Fruit fly (Drosophila melanogaster) whole organism, embryonic: ENCODE measurements around the gene pix.

Experiments used
- ATbp ChIP-seq: fragments of 200-800 bp; sonication (Bioruptor generic); optimal IDR thresholded peaks from 2 replicates; lab custom pipeline; 2017; ENCODE audit warnings: missing biosample characterization, mild to moderate bottlenecking, missing genetic modification characterization, missing genetic modification reagents
- CG11695 ChIP-seq: fragments of 200-800 bp; sonication (Bioruptor generic); IDR thresholded peaks from 3 replicates; pipeline ENCODE4 v1.3.6; 2022; ENCODE audit warnings: missing biosample characterization, missing genetic modification characterization
- CG12219 ChIP-seq: fragments of 200-800 bp; sonication (Bioruptor generic); optimal IDR thresholded peaks from 3 replicates; lab custom pipeline; 2018; ENCODE audit warnings: missing biosample characterization, mild to moderate bottlenecking, missing genetic modification characterization
- CG12236 ChIP-seq: fragments of 200-800 bp; sonication (Bioruptor generic); optimal IDR thresholded peaks from 2 replicates; lab custom pipeline; 2016; ENCODE audit warnings: missing biosample characterization, missing genetic modification characterization
- CG12299 ChIP-seq: fragments of 200-800 bp; sonication (Bioruptor generic); optimal IDR thresholded peaks from 2 replicates; lab custom pipeline; 2018; ENCODE audit warnings: missing biosample characterization, mild to moderate bottlenecking, missing genetic modification characterization
- CG12659 ChIP-seq: fragments of 200-800 bp; sonication (Bioruptor generic); optimal IDR thresholded peaks from 3 replicates; lab custom pipeline; 2017; ENCODE audit warnings: mild to moderate bottlenecking, missing biosample characterization, missing genetic modification reagents, missing genetic modification characterization
- CG13894 ChIP-seq: fragments of 200-800 bp; sonication (Bioruptor generic); optimal IDR thresholded peaks from 3 replicates; lab custom pipeline; 2018; ENCODE audit warnings: missing biosample characterization, mild to moderate bottlenecking, missing genetic modification characterization, moderate library complexity
- CG14014 ChIP-seq: fragments of 200-800 bp; sonication (Bioruptor generic); IDR thresholded peaks from 2 replicates; pipeline ENCODE4 v1.3.6; 2022; ENCODE audit warnings: missing biosample characterization, missing genetic modification characterization
- CG15073 ChIP-seq: fragments of 200-800 bp; sonication (Bioruptor generic); optimal IDR thresholded peaks from 2 replicates; lab custom pipeline; 2016; ENCODE audit warnings: missing biosample characterization, missing genetic modification characterization
- CG16815 ChIP-seq: fragments of 200-800 bp; sonication (Bioruptor generic); optimal IDR thresholded peaks from 3 replicates; lab custom pipeline; 2017; ENCODE audit warnings: missing biosample characterization, mild to moderate bottlenecking, missing genetic modification characterization
- CG17385 ChIP-seq: fragments of 200-800 bp; sonication (Bioruptor generic); optimal IDR thresholded peaks from 3 replicates; lab custom pipeline; 2018; ENCODE audit warnings: missing biosample characterization, mild to moderate bottlenecking, missing genetic modification characterization
- CG17802 ChIP-seq: fragments of 200-800 bp; sonication (Bioruptor generic); optimal IDR thresholded peaks from 2 replicates; lab custom pipeline; 2018; ENCODE audit warnings: missing biosample characterization, mild to moderate bottlenecking, missing genetic modification characterization, moderate library complexity
- CG17829 ChIP-seq: fragments of 200-800 bp; optimal IDR thresholded peaks from 2 replicates; lab custom pipeline; 2019; ENCODE audit warnings: missing biosample characterization, mild to moderate bottlenecking, missing genetic modification characterization, moderate library complexity
- CG18764 ChIP-seq: fragments of 200-800 bp; sonication (Bioruptor generic); optimal IDR thresholded peaks from 3 replicates; lab custom pipeline; 2016; ENCODE audit warnings: missing biosample characterization, missing genetic modification characterization
- CG2875 ChIP-seq: fragments of 200-800 bp; sonication (Bioruptor generic); optimal IDR thresholded peaks from 2 replicates; lab custom pipeline; 2017; ENCODE audit warnings: missing biosample characterization, mild to moderate bottlenecking, missing genetic modification characterization, missing genetic modification reagents
- CG30431 ChIP-seq: fragments of 200-800 bp; sonication (Bioruptor generic); optimal IDR thresholded peaks from 2 replicates; lab custom pipeline; 2017; ENCODE audit warnings: missing biosample characterization, missing genetic modification characterization
- CG3065 ChIP-seq: fragments of 200-800 bp; sonication (Bioruptor generic); optimal IDR thresholded peaks from 2 replicates; lab custom pipeline; 2016; ENCODE audit warnings: missing biosample characterization, missing genetic modification characterization
- CG3995 ChIP-seq: fragments of 200-800 bp; sonication (Bioruptor generic); optimal IDR thresholded peaks from 3 replicates; lab custom pipeline; 2016; ENCODE audit warnings: missing biosample characterization, missing genetic modification characterization
- CG4328 ChIP-seq: fragments of 200-800 bp; sonication (Bioruptor generic); optimal IDR thresholded peaks from 3 replicates; lab custom pipeline; 2017; ENCODE audit warnings: missing biosample characterization, missing genetic modification reagents, missing genetic modification characterization
- CG5953 ChIP-seq: fragments of 200-800 bp; sonication (Bioruptor generic); IDR thresholded peaks from 2 replicates; pipeline ENCODE4 v1.3.6; 2022; ENCODE audit warnings: missing biosample characterization, missing genetic modification characterization
- CG6654 ChIP-seq: fragments of 200-800 bp; sonication (Bioruptor generic); optimal IDR thresholded peaks from 2 replicates; lab custom pipeline; 2017; ENCODE audit warnings: missing biosample characterization, mild to moderate bottlenecking, missing genetic modification characterization
- CG7271 ChIP-seq: fragments of 200-800 bp; sonication (Bioruptor generic); optimal IDR thresholded peaks from 2 replicates; lab custom pipeline; 2018; ENCODE audit warnings: missing biosample characterization, mild to moderate bottlenecking, missing genetic modification characterization, moderate library complexity
- CG7357 ChIP-seq: fragments of 200-800 bp; sonication (Bioruptor generic); IDR thresholded peaks from 3 replicates; pipeline ENCODE4 v1.3.6; 2022; ENCODE audit warnings: missing biosample characterization, missing genetic modification characterization
- CG8924 ChIP-seq: fragments of 200-800 bp; optimal IDR thresholded peaks from 3 replicates; lab custom pipeline; 2019; ENCODE audit warnings: missing biosample characterization, mild to moderate bottlenecking, missing genetic modification characterization, moderate library complexity
- CG9727 ChIP-seq: fragments of 200-800 bp; sonication (Bioruptor generic); optimal IDR thresholded peaks from 3 replicates; lab custom pipeline; 2017; ENCODE audit warnings: missing biosample characterization, mild to moderate bottlenecking, missing genetic modification characterization
- CG9932 ChIP-seq: fragments of 200-800 bp; sonication (Bioruptor generic); IDR thresholded peaks from 2 replicates; pipeline ENCODE4 v1.3.6; 2022; ENCODE audit warnings: missing biosample characterization, missing genetic modification characterization
- Doc2 ChIP-seq: fragments of 200-800 bp; sonication (Bioruptor generic); IDR thresholded peaks from 2 replicates; pipeline ENCODE4 v1.3.6; 2022; ENCODE audit warnings: missing biosample characterization, missing genetic modification characterization
- Dref ChIP-seq: fragments of 200-800 bp; sonication (Bioruptor generic); IDR thresholded peaks from 2 replicates; pipeline ENCODE4 v1.3.6; 2022; ENCODE audit warnings: missing biosample characterization, missing genetic modification characterization
- ERR ChIP-seq: fragments of 200-800 bp; sonication (Bioruptor generic); optimal IDR thresholded peaks from 2 replicates; lab custom pipeline; 2016; ENCODE audit warnings: missing biosample characterization, missing genetic modification characterization
- Lpt ChIP-seq: fragments of >200 bp; optimal IDR thresholded peaks from 2 replicates; lab custom pipeline; 2018; ENCODE audit warnings: missing biosample characterization, missing genetic modification characterization
- Optix ChIP-seq: fragments of 200-800 bp; sonication (Bioruptor generic); IDR thresholded peaks from 3 replicates; pipeline ENCODE4 v1.3.6; 2022; ENCODE audit warnings: missing biosample characterization, missing genetic modification characterization
- Sry-δ ChIP-seq: fragments of 200-800 bp; sonication (Bioruptor generic); optimal IDR thresholded peaks from 2 replicates; lab custom pipeline; 2016; ENCODE audit warnings: missing biosample characterization, missing genetic modification characterization
- al ChIP-seq: fragments of 200-800 bp; sonication (Bioruptor generic); IDR thresholded peaks from 2 replicates; pipeline ENCODE4 v1.3.6; 2022; ENCODE audit warnings: missing biosample characterization, missing genetic modification characterization
- cas ChIP-seq: fragments of 200-800 bp; sonication (Bioruptor generic); IDR thresholded peaks from 2 replicates; pipeline ENCODE4 v1.3.6; 2022; ENCODE audit warnings: missing biosample characterization, missing genetic modification characterization
- cato ChIP-seq: fragments of 200-800 bp; sonication (Bioruptor generic); optimal IDR thresholded peaks from 2 replicates; lab custom pipeline; 2016; ENCODE audit warnings: missing biosample characterization, missing genetic modification characterization, borderline replicate concordance
- chm ChIP-seq: fragments of 200-800 bp; sonication (Bioruptor generic); IDR thresholded peaks from 2 replicates; pipeline ENCODE4 v1.3.6; 2022; ENCODE audit warnings: missing biosample characterization, missing genetic modification characterization
- croc ChIP-seq: fragments of 200-800 bp; sonication (Bioruptor generic); conservative IDR thresholded peaks from 3 replicates; pipeline ENCODE4 v1.3.6; 2022; ENCODE audit warnings: missing biosample characterization, missing genetic modification characterization
- da ChIP-seq: fragments of 200-800 bp; sonication (Bioruptor generic); optimal IDR thresholded peaks from 2 replicates; lab custom pipeline; 2016; ENCODE audit warnings: missing biosample characterization, missing genetic modification characterization
- ewg ChIP-seq: fragments of 200-800 bp; sonication (Bioruptor generic); optimal IDR thresholded peaks from 3 replicates; lab custom pipeline; 2017; ENCODE audit warnings: mild to moderate bottlenecking, missing biosample characterization, missing genetic modification reagents, missing genetic modification characterization
- fd96Cb ChIP-seq: fragments of 200-800 bp; sonication (Bioruptor generic); optimal IDR thresholded peaks from 2 replicates; lab custom pipeline; 2018; ENCODE audit warnings: missing biosample characterization, mild to moderate bottlenecking, missing genetic modification characterization, moderate library complexity
- gcm ChIP-seq: fragments of 200-800 bp; sonication (Bioruptor generic); optimal IDR thresholded peaks from 2 replicates; lab custom pipeline; 2019; ENCODE audit warnings: missing biosample characterization, mild to moderate bottlenecking, missing genetic modification characterization, moderate library complexity
- ind ChIP-seq: fragments of 200-800 bp; sonication (Bioruptor generic); optimal IDR thresholded peaks from 3 replicates; lab custom pipeline; 2016; ENCODE audit warnings: missing biosample characterization, missing genetic modification characterization
- nom ChIP-seq: fragments of 200-800 bp; sonication (Bioruptor generic); optimal IDR thresholded peaks from 2 replicates; lab custom pipeline; 2017; ENCODE audit warnings: missing biosample characterization, missing genetic modification characterization, mild to moderate bottlenecking, moderate library complexity, missing genetic modification reagents
- sens-2 ChIP-seq: fragments of 200-800 bp; sonication (Bioruptor generic); IDR thresholded peaks from 2 replicates; pipeline ENCODE4 v1.3.6; 2022; ENCODE audit warnings: missing biosample characterization, missing genetic modification characterization
- sisA ChIP-seq: fragments of 200-800 bp; sonication (Bioruptor generic); IDR thresholded peaks from 2 replicates; pipeline ENCODE4 v1.3.6; 2022; ENCODE audit warnings: missing biosample characterization, missing genetic modification characterization
- sna ChIP-seq: fragments of 200-800 bp; sonication (Bioruptor generic); IDR thresholded peaks from 2 replicates; pipeline ENCODE4 v1.3.6; 2022; ENCODE audit warnings: missing biosample characterization, missing genetic modification characterization; ENCODE audit not compliant: partially characterized antibody
- sob ChIP-seq: fragments of 200-800 bp; sonication (Bioruptor generic); IDR thresholded peaks from 2 replicates; pipeline ENCODE4 v1.3.6; 2022; ENCODE audit warnings: missing biosample characterization, missing genetic modification characterization
- ssp ChIP-seq: fragments of 200-800 bp; sonication (Bioruptor generic); IDR thresholded peaks from 2 replicates; pipeline ENCODE4 v1.3.6; 2022; ENCODE audit warnings: missing biosample characterization, missing genetic modification characterization
- tap ChIP-seq: fragments of 200-800 bp; optimal IDR thresholded peaks from 3 replicates; lab custom pipeline; 2019; ENCODE audit warnings: missing biosample characterization, mild to moderate bottlenecking, missing genetic modification characterization, moderate library complexity
- tio ChIP-seq: fragments of 200-800 bp; sonication (Bioruptor generic); optimal IDR thresholded peaks from 2 replicates; lab custom pipeline; 2017; ENCODE audit warnings: missing biosample characterization, missing genetic modification characterization, inconsistent platforms
- wor ChIP-seq: fragments of 200-800 bp; sonication (Bioruptor generic); IDR thresholded peaks from 2 replicates; pipeline ENCODE4 v1.3.6; 2022; ENCODE audit warnings: missing biosample characterization, missing genetic modification characterization

pix gene

DNA sequence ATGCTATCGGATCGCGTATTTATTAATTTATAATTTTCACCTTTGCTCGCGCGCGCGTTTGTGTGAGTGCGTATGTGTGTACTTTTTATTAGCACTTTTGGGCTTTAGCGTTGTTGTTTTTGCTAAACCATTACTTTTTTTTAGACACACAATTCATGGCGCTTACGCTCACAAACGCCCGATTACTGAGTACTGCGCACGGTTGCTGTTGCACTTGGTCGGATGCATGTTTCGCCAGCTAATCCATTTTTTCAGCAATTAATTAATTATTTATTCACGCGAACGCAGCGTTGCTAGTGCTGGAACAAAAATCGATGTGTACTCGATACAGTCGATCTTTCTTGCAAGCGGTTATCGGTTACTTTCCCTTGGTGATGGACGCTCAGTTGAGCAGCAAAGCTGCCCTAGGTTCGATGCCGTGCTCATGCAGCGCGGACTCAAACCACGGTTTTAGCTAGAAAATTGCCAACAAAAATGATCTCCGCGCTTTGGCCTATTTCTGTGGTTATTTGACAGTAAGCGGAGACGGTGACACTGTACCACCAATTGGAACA is 23.2 kb upstream of the pix start, which contains the start of the genes smg and CG5087 (continued):
- TF ChIP-seq chm (0 out of 2 replicates have a peak, but pooled peaks have one; percentile 24), Doc2 (GFP tag; lab: Robert Waterston, UW) (no peak), cas (GFP tag; lab: Robert Waterston, UW) (0 out of 2 replicates have a peak, but pooled peaks have one; percentile 25), ERR (GFP tag; lab: Kevin White, UChicago) (peak; percentile 51), ewg (GFP tag; lab: Kevin White, UChicago) (peak; percentile 65), CG5953 (GFP tag; lab: Robert Waterston, UW) (no peak), da (GFP tag; lab: Kevin White, UChicago) (peak; percentile 16), CG9932 (peak; percentile 80), CG12299 (tag; lab: Kevin White, UChicago) (peak; percentile 35), nom (peak; percentile 0), Dref (peak; percentile 98), tap (no peak), sna (peak; percentile 56), ATbp (GFP tag; lab: Kevin White, UChicago) (no peak), CG13894 (tag; lab: Kevin White, UChicago) (no peak), CG3065 (GFP tag; lab: Kevin White, UChicago) (no peak), CG30431 (GFP tag; lab: Kevin White, UChicago) (no peak), sens-2 (GFP tag; lab: Robert Waterston, UW) (no peak), croc (GFP tag; lab: Robert Waterston, UW) (no peak), CG15073 (GFP tag; lab: Kevin White, UChicago) (no peak), gcm (GFP tag; lab: Kevin White, UChicago) (no peak), sob (GFP tag; lab: Robert Waterston, UW) (peak; percentile 70), wor (GFP tag; lab: Robert Waterston, UW) (no peak), CG18764 (GFP tag; lab: Kevin White, UChicago) (no peak), sisA (GFP tag; lab: Robert Waterston, UW) (0 out of 2 replicates have a peak, but pooled peaks have one; percentile 23), CG8924 (tag; lab: Kevin White, UChicago) (peak; percentile 86), CG17385 (GFP tag; lab: Kevin White, UChicago) (no peak), CG4328 (GFP tag; lab: Kevin White, UChicago) (no peak), CG14014 (no peak), CG11695 (GFP tag; lab: Robert Waterston, UW) (no peak), Sry-δ (GFP tag; lab: Kevin White, UChicago) (peak; percentile 99), Lpt (GFP tag; lab: Kevin White, UChicago) (no peak), ind (GFP tag; lab: Kevin White, UChicago) (peak; percentile 17), CG7271 (tag; lab: Kevin White, UChicago) (no peak), CG7357 (GFP tag; lab: Robert Waterston, UW) (no peak), CG2875 (GFP tag; lab: Kevin White, UChicago) (no peak), Optix (GFP tag; lab: Robert Waterston, UW) (no peak), cato (GFP tag; lab: Kevin White, UChicago) (no peak), fd96Cb (tag; lab: Kevin White, UChicago) (no peak), CG9727 (GFP tag; lab: Kevin White, UChicago) (peak; percentile 40), ssp (0 out of 2 replicates have a peak, but pooled peaks have one; percentile 14), CG12219 (GFP tag; lab: Kevin White, UChicago) (no peak), tio (no peak), CG16815 (GFP tag; lab: Kevin White, UChicago) (no peak), CG12236 (GFP tag; lab: Kevin White, UChicago) (no peak), CG12659 (GFP tag; lab: Kevin White, UChicago) (peak; percentile 89), al (GFP tag; lab: Robert Waterston, UW) (peak; percentile 27; the same call in 1 of the 2 replicates), CG17802 (tag; lab: Kevin White, UChicago) (no peak), CG6654 (no peak), CG3995 (no peak), CG17829 (tag; lab: Kevin White, UChicago) (peak; percentile 75)
